Worm (Caenorhabditis elegans) whole organism, midembryonic: ENCODE data around the gene B0507.9.

ENCODE experiments used
- cog-1 ChIP-seq: sonication (generic microtip); optimal IDR thresholded peaks from 2 replicates; lab custom pipeline; 2016; ENCODE audit warnings: missing genetic modification characterization, missing compliant biosample characterization
- klf-2 ChIP-seq: fragments of 200-800 bp; sonication (Bioruptor generic); conservative IDR thresholded peaks from 2 replicates; pipeline ENCODE4 v1.3.6; 2022; ENCODE audit warnings: missing genetic modification reagents, missing genetic modification characterization, missing compliant biosample characterization
- ztf-29 ChIP-seq: fragments of 200-800 bp; sonication (Bioruptor generic); IDR thresholded peaks from 2 replicates; pipeline ENCODE4 v1.3.6; 2022; ENCODE audit warnings: missing genetic modification reagents, missing genetic modification characterization, missing compliant biosample characterization

ce11 chrV:8729100-8729499 lies 36.7 kb downstream of the B0507.9 start, which contains the start of gene ZC196.5:
- TF ChIP-seq ztf-29 (GFP tag; lab: Robert Waterston, UW) (no peak), cog-1 (tag; lab: Kevin White, UChicago) (no peak), klf-2 (GFP tag; lab: Robert Waterston, UW) (no peak)
